Worm (Caenorhabditis elegans) whole organism, dauer: ENCODE data around the gene nfu-1.

Source experiments
- unc-62 ChIP-seq: sonication (generic microtip); optimal IDR thresholded peaks from 2 replicates; lab custom pipeline; 2017; ENCODE audit warnings: missing biosample characterization, missing genetic modification reagents, missing genetic modification characterization

Gene nfu-1

ce11 chrIV:10373772-10374288, 13.4 kb upstream of the nfu-1 start, which contains the start of gene mpz-5:
Gene mpz-5 (minus strand): TSS chrIV:10373822.
- no peak for TF ChIP-seq unc-62

ce11 chrIV:10374601-10375000, 12.6 kb upstream of the nfu-1 start, which contains the start of gene mask-1:
Gene mask-1 (plus strand): TSS chrIV:10374901.
- no peak for TF ChIP-seq unc-62

DNA sequence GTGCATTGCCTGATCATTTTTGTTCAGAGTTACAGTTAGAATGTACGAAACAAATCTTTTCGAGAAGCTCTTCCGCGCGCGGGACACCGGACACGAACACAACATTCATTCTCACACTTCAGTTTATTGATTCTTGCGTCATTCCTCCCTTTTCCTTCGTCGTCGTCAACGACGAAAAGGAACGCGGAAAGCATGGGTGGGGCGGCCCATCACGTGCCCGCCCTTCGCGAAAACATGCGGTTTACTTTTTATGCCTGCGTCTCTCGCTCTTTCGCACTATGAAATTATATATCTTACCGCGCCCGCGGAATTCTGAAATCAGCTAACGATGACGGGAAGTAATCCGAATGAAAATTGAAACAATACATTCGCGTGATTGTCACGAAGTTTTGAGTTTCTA, 6.6 kb upstream of the nfu-1 start:
- no peak for TF ChIP-seq unc-62

ce11 chrIV:10381035-10381434, 6.2 kb upstream of the nfu-1 start:
- TF ChIP-seq unc-62: no peak

- no peak for TF ChIP-seq unc-62
These were observed 4.3 kb upstream of the nfu-1 start for ce11 chrIV:10382894-10383293.

- TF ChIP-seq unc-62: no peak
These were observed 1.1 kb downstream of the nfu-1 start, which contains the start of gene R10H10.3 for ce11 chrIV:10388263-10388662. Gene R10H10.3 (plus strand): TSS chrIV:10388505.

ce11 chrIV:10391827-10392226, 4.6 kb downstream of the nfu-1 start, which contains the start of gene spe-26:
Gene spe-26 (minus strand): TSS chrIV:10391927.
- no peak for TF ChIP-seq unc-62

- TF ChIP-seq unc-62: no peak
These were observed 7.6 kb downstream of the nfu-1 start, which contains the start of gene R10H10.4 for ce11 chrIV:10394858-10395257. Gene R10H10.4 (minus strand): TSS chrIV:10394958.

DNA sequence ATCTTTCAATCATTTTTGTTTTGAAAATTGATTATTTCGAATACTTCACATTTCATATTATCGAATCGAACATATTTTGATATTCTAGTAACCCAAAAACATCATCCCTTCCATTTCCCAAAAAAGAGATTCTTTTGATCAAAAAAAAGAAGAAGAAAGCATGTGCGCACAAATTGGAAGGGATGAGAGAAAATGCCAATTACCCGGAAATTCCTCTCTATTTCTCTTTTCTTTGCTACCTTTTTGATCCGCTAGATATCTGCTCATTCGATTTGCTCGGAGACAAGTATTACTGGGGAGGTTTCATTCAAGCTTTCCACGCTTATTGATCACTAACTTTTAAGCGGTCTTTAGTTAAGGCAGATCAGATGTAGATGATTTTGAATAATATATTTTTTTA, 9.6 kb downstream of the nfu-1 start:
- TF ChIP-seq unc-62: no peak

DNA sequence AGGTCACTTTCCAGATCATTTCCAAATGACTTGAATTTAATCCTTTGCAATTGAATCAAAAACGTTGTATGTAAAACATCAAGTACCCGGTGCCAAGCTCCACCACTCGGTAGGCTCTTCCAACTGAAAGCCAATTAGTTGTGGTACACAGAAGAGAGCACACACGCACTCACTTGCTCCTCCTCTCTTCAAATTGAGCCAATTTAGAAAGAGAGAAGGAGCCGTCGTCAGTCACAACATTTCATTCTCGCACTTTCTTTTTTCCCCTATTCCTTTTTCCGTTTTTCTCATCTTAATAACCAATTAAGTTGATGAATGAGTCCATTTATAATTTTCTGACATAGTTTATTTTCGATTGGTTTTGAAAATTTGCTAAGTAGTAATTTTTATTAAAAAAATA, 11.0 kb downstream of the nfu-1 start:
- TF ChIP-seq unc-62: no peak

ce11 chrIV:10403193-10404058, 16.2 kb downstream of the nfu-1 start, which contains the start of gene gpa-7:
Gene gpa-7 (plus strand): TSS chrIV:10404008.
- TF ChIP-seq unc-62: no peak

- no peak for TF ChIP-seq unc-62
These were observed 22.2 kb downstream of the nfu-1 start, which contains the start of gene rfk-1 for ce11 chrIV:10409377-10409776. Gene rfk-1 (minus strand): TSS chrIV:10409477.

DNA sequence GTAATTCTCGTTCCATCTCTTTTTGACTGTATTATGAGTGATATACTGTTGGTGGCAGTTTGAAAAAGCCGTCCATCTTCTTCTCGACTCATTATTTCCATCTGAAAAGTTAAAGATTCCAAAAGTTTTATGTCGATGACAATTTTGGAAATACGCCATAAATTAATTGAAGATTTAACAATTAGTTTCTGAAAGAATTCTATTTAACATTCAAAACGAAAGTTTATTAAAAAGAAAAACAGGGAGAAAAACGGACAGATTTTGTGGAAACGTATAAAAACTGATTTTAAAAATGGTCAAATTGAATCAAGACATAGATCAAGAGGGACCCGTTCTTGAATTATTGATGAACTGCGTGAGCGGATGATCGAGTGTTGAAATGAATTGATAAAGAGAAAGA, 26.6 kb downstream of the nfu-1 start, which contains the start of gene R10H10.7:
TSS of gene R10H10.7 (minus strand) at position 101 of the 400 bp plus-strand sequence.
- no peak for TF ChIP-seq unc-62

DNA sequence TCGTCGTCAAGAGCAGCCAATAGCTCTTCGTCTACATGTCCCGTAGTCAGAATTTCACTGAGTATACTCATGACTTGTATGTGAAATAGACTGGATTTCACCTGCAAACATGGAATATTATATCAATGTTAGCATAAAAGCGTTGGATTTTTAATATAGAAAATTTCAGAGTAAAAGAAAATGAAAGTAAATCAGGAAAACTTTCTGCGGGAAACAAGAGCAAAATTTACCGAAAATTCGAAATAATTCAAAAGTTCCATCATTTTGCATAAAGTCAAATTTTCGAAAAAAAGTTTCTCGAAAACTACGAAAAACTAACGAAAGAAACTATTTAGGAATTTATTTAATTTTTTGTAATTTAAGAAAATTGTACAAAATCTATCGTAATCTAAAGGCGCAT, 30.6 kb downstream of the nfu-1 start, which contains the start of gene F13B12.6:
TSS of gene F13B12.6 (minus strand) at position 101 of the 400 bp plus-strand sequence.
- no peak for TF ChIP-seq unc-62

- TF ChIP-seq unc-62: no peak
These were observed 32.7 kb downstream of the nfu-1 start for ce11 chrIV:10419896-10420295.

- TF ChIP-seq unc-62: no peak
These were observed 33.2 kb downstream of the nfu-1 start for ce11 chrIV:10420440-10420839.

DNA sequence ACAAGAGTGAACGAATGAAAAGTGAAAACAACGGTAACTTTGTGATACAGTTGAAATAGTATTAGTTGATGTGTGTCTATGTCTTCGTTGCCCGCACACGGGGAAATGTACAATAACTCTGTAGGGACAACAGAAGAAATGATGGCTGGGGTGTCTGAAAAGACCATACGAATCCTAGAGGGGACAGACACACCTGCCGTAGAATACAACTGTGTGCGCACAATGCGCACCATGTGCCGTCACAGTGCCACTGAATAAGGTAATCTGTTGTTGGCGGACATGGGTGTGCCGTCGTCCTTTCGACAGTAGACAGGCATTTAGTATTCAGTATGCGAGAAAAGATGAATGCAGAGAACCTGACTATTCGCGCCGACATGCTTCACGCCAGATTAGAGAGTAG, 34.0 kb downstream of the nfu-1 start:
- no peak for TF ChIP-seq unc-62

DNA sequence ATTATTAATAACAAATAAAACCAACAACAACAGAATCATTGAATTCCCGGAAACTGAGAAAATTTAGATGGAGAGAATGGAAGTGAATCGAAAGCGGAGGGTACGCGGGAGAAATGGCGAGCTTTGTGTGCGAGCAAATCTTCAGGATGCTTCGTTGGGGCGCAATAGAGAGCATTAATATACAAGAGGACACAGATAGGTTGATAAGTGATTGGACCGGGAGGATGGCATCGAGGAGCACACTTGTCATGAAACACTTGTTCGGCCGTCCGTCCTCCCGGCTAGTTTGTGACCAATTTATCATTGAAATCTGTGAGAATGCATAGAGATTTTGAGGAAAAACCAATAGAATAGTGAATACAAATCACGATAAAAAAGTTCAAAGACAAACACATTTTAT, 35.0 kb downstream of the nfu-1 start:
- no peak for TF ChIP-seq unc-62
